Fruit fly (Drosophila melanogaster): ENCODE data around the gene CG11726.

CG11726 gene

dm6 chr3L:11408282-11409047 lies 14.0 kb downstream of the CG11726 start:
- TF ChIP-seq cnc (optimal IDR thresholded peaks at IDR 0.05) (no peak), CG14711 (tag; optimal IDR thresholded peaks at IDR 0.05) (no peak), toe (GFP tag; optimal IDR thresholded peaks at IDR 0.05) (no peak)

DNA sequence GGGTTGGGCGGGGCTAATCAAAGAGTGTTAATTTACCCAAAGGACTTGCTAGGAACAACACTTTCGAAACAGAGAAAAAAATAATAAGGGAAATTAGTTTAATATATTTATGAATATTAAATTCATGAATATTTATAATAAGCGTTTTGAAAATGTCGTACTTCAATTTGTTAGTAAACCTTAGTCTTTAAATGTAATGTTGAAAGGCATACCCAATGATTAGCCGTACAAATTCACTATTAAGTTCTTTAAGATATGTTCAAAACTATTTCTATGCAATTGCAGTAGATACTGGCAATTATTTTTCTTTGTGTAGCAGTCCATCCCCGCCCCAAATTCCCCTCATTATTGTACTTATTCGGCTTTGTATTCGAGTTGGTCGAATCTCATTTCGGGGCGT lies 16.0 kb downstream of the CG11726 start:
- TF ChIP-seq CG5204 (GFP tag; optimal IDR thresholded peaks at IDR 0.05) (no peak), Hr96 (GFP tag; optimal IDR thresholded peaks at IDR 0.05) (no peak), ovo (GFP tag; optimal IDR thresholded peaks at IDR 0.05) (no peak), CG12768 (GFP tag; optimal IDR thresholded peaks at IDR 0.05) (no peak), cic (GFP tag; optimal IDR thresholded peaks at IDR 0.05) (no peak), Crg-1 (GFP tag; optimal IDR thresholded peaks at IDR 0.05) (no peak), kay (GFP tag; ENCODE audit: borderline replicate concordance) (no peak), toe (GFP tag; optimal IDR thresholded peaks at IDR 0.05) (no peak), CG11617 (GFP tag; optimal IDR thresholded peaks at IDR 0.05) (no peak), CG7101 (tag; optimal IDR thresholded peaks at IDR 0.05) (no peak), CG14711 (tag; optimal IDR thresholded peaks at IDR 0.05) (no peak), CG33017 (tag; optimal IDR thresholded peaks at IDR 0.05) (no peak), Clk (GFP tag; optimal IDR thresholded peaks at IDR 0.05) (no peak)

dm6 chr3L:11413697-11414096 lies 19.2 kb downstream of the CG11726 start:
- TF ChIP-seq Hr96 (GFP tag; optimal IDR thresholded peaks at IDR 0.05) (no peak), CG14711 (tag; optimal IDR thresholded peaks at IDR 0.05) (no peak), toe (GFP tag; optimal IDR thresholded peaks at IDR 0.05) (no peak), Clk (GFP tag; optimal IDR thresholded peaks at IDR 0.05) (no peak), CG5204 (GFP tag; optimal IDR thresholded peaks at IDR 0.05) (no peak), kay (GFP tag; ENCODE audit: borderline replicate concordance) (no peak), bab1 (GFP tag; optimal IDR thresholded peaks at IDR 0.05) (no peak), CG1620 (GFP tag; optimal IDR thresholded peaks at IDR 0.05) (no peak), tj (GFP tag; optimal IDR thresholded peaks at IDR 0.05) (no peak), CG11617 (GFP tag; optimal IDR thresholded peaks at IDR 0.05) (no peak)

dm6 chr3L:11414453-11414852 lies 20.0 kb downstream of the CG11726 start:
- TF ChIP-seq CG14711 (tag; optimal IDR thresholded peaks at IDR 0.05) (no peak), pad (GFP tag; optimal IDR thresholded peaks at IDR 0.05) (no peak), CG5204 (GFP tag; optimal IDR thresholded peaks at IDR 0.05) (no peak), Crg-1 (GFP tag; optimal IDR thresholded peaks at IDR 0.05) (no peak), CG33017 (tag; optimal IDR thresholded peaks at IDR 0.05) (no peak), cic (GFP tag; optimal IDR thresholded peaks at IDR 0.05) (no peak), cnc (optimal IDR thresholded peaks at IDR 0.05) (no peak), Hr96 (GFP tag; optimal IDR thresholded peaks at IDR 0.05) (no peak), CG7045 (GFP tag; optimal IDR thresholded peaks at IDR 0.05) (no peak), Clk (GFP tag; optimal IDR thresholded peaks at IDR 0.05) (no peak), tj (GFP tag; optimal IDR thresholded peaks at IDR 0.05) (no peak), CG11617 (GFP tag; optimal IDR thresholded peaks at IDR 0.05) (no peak), ovo (GFP tag; optimal IDR thresholded peaks at IDR 0.05) (no peak), CG7101 (tag; optimal IDR thresholded peaks at IDR 0.05) (no peak), CG12768 (GFP tag; optimal IDR thresholded peaks at IDR 0.05) (no peak), CG1620 (GFP tag; optimal IDR thresholded peaks at IDR 0.05) (no peak), Mnt (GFP tag; optimal IDR thresholded peaks at IDR 0.05) (no peak), kay (GFP tag; ENCODE audit: borderline replicate concordance) (no peak), bab1 (GFP tag; optimal IDR thresholded peaks at IDR 0.05) (no peak), toe (GFP tag; optimal IDR thresholded peaks at IDR 0.05) (no peak)

DNA sequence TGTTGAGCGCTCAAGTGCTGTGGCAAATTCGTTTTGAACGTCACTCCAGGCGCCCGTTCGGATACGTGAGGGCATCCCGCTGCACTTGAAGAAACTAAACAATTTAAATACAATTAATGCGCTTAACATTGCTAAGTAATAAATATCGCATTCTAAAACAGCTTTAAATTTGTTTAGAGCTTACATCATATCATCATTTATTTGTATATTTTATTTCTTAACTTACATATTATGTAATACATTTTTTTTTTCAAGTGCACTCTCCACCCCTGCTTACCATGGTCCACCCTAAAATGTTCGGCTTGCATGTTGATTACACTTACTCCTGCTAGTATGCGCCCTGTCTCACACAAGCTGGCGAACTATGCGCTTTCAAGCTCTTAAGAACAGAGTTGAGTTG lies 20.9 kb downstream of the CG11726 start:
- TF ChIP-seq pad (GFP tag; optimal IDR thresholded peaks at IDR 0.05) (no peak), ovo (GFP tag; optimal IDR thresholded peaks at IDR 0.05) (no peak), kay (GFP tag; ENCODE audit: borderline replicate concordance) (no peak)

dm6 chr3L:11416495-11417272 lies 22.2 kb downstream of the CG11726 start:
- TF ChIP-seq cnc (optimal IDR thresholded peaks at IDR 0.05): no peak
- no peak for TF ChIP-seq cic (GFP tag; optimal IDR thresholded peaks at IDR 0.05)
- TF ChIP-seq pad (GFP tag; optimal IDR thresholded peaks at IDR 0.05): no peak
- no peak for TF ChIP-seq CG12768 (GFP tag; optimal IDR thresholded peaks at IDR 0.05)
- no peak for TF ChIP-seq CG1620 (GFP tag; optimal IDR thresholded peaks at IDR 0.05)
